Worm (Caenorhabditis elegans): ENCODE data around the gene ZK945.7.

Gene ZK945.7

ce11 chrII:10116690-10117089 lies 8.4 kb upstream of the ZK945.7 start:
- TF ChIP-seq ceh-82 (tag; optimal IDR thresholded peaks at IDR 0.05): no peak
- TF ChIP-seq isw-1 (GFP tag; IDR thresholded peaks at IDR 0.05): no peak
- no peak for TF ChIP-seq nhr-90 (tag; optimal IDR thresholded peaks at IDR 0.05; ENCODE audit: poor library complexity)
- TF ChIP-seq Y116A8C.19 (tag; optimal IDR thresholded peaks at IDR 0.05; ENCODE audit: borderline replicate concordance): no peak
- TF ChIP-seq elt-3 (tag; optimal IDR thresholded peaks at IDR 0.05): no peak
- TF ChIP-seq pqm-1 (tag; optimal IDR thresholded peaks at IDR 0.05): no peak
- TF ChIP-seq nhr-77 (tag; optimal IDR thresholded peaks at IDR 0.05): no peak
- TF ChIP-seq sptf-1 (tag; optimal IDR thresholded peaks at IDR 0.05): no peak
- no peak for TF ChIP-seq zip-4 (GFP tag; optimal IDR thresholded peaks at IDR 0.05)
- no peak for TF ChIP-seq ztf-11 (tag; optimal IDR thresholded peaks at IDR 0.05)
- TF ChIP-seq dpl-1 (GFP tag; optimal IDR thresholded peaks at IDR 0.05): no peak
- TF ChIP-seq mdl-1 (tag; optimal IDR thresholded peaks at IDR 0.05): no peak
- no peak for TF ChIP-seq tbx-2 (tag; optimal IDR thresholded peaks at IDR 0.05)
- no peak for TF ChIP-seq mep-1 (tag; optimal IDR thresholded peaks at IDR 0.05)
- TF ChIP-seq C34B4.2 (tag; optimal IDR thresholded peaks at IDR 0.05): no peak
- no peak for TF ChIP-seq hpl-2 (GFP tag; optimal IDR thresholded peaks at IDR 0.05)

ce11 chrII:10106870-10107269 lies 1.4 kb downstream of the ZK945.7 start, which contains the start of gene ZK945.6:
TSS of gene ZK945.6 (minus strand) at chrII:10106970.
- TF ChIP-seq nhr-20 (tag; optimal IDR thresholded peaks at IDR 0.05) (no peak), pqm-1 (tag; optimal IDR thresholded peaks at IDR 0.05) (no peak), ceh-88 (GFP tag; IDR thresholded peaks at IDR 0.05) (no peak), nhr-28 (tag; optimal IDR thresholded peaks at IDR 0.05) (no peak), sup-37 (GFP tag; optimal IDR thresholded peaks at IDR 0.05) (no peak), fkh-4 (tag; optimal IDR thresholded peaks at IDR 0.05; ENCODE audit: borderline replicate concordance) (no peak), lin-15B (tag; optimal IDR thresholded peaks at IDR 0.05) (no peak), C04F5.9 (tag; optimal IDR thresholded peaks at IDR 0.05) (no peak), ztf-11 (tag; optimal IDR thresholded peaks at IDR 0.05) (no peak), zip-4 (GFP tag; optimal IDR thresholded peaks at IDR 0.05) (no peak), nhr-19 (GFP tag; conservative IDR thresholded peaks at IDR 0.05) (no peak), nhr-76 (tag; optimal IDR thresholded peaks at IDR 0.05) (no peak), rnt-1 (tag; optimal IDR thresholded peaks at IDR 0.05) (no peak), unc-62 (GFP tag; optimal IDR thresholded peaks at IDR 0.05) (no peak), unc-30 (tag; optimal IDR thresholded peaks at IDR 0.05) (no peak), dsc-1 (tag; optimal IDR thresholded peaks at IDR 0.05) (no peak), grh-1 (GFP tag; IDR thresholded peaks at IDR 0.05) (no peak), aha-1 (tag; optimal IDR thresholded peaks at IDR 0.05) (no peak)

ce11 chrII:10105604-10106003 lies 2.7 kb downstream of the ZK945.7 start, which contains the start of gene ZK945.4:
TSS of gene ZK945.4 (minus strand) at chrII:10105704.
- no peak for TF ChIP-seq zip-4 (GFP tag; optimal IDR thresholded peaks at IDR 0.05)
- no peak for TF ChIP-seq F16B12.6 (tag; optimal IDR thresholded peaks at IDR 0.05)
- TF ChIP-seq unc-86 (tag; optimal IDR thresholded peaks at IDR 0.05): no peak
- no peak for TF ChIP-seq C04F5.9 (tag; optimal IDR thresholded peaks at IDR 0.05)
- TF ChIP-seq ceh-63 (GFP tag; optimal IDR thresholded peaks at IDR 0.05): no peak
- TF ChIP-seq dsc-1 (tag; optimal IDR thresholded peaks at IDR 0.05): no peak
- TF ChIP-seq dpl-1 (GFP tag; optimal IDR thresholded peaks at IDR 0.05): no peak
- no peak for TF ChIP-seq elt-2 (tag; optimal IDR thresholded peaks at IDR 0.05)
- no peak for TF ChIP-seq nhr-237 (tag; optimal IDR thresholded peaks at IDR 0.05)
- TF ChIP-seq nhr-12 (tag; optimal IDR thresholded peaks at IDR 0.05): no peak
- no peak for TF ChIP-seq nhr-90 (tag; optimal IDR thresholded peaks at IDR 0.05; ENCODE audit: poor library complexity)
- no peak for TF ChIP-seq ama-1 (optimal IDR thresholded peaks at IDR 0.05)
- no peak for TF ChIP-seq hlh-4 (tag; optimal IDR thresholded peaks at IDR 0.05)
- TF ChIP-seq blmp-1 (tag; optimal IDR thresholded peaks at IDR 0.05): no peak
